Worm (Caenorhabditis elegans) whole organism, L4 larva: ENCODE data around the gene smg-4.

Source experiments
- D1046.2 ChIP-seq: fragments of 200-800 bp; sonication (Bioruptor generic); IDR thresholded peaks from 2 replicates; pipeline ENCODE4 v1.3.6; 2022; ENCODE audit warnings: missing genetic modification characterization, missing compliant biosample characterization
- F10B5.3 ChIP-seq: sonication (generic microtip); optimal IDR thresholded peaks from 2 replicates; lab custom pipeline; 2016; ENCODE audit warnings: mild to moderate bottlenecking, missing genetic modification characterization, missing compliant biosample characterization
- F26F4.8 ChIP-seq: fragments of 200-800 bp; sonication (Bioruptor generic); conservative IDR thresholded peaks from 2 replicates; pipeline ENCODE4 v1.3.6; 2022; ENCODE audit warnings: missing genetic modification characterization, missing compliant biosample characterization
- F49E8.2 ChIP-seq: sonication (generic microtip); optimal IDR thresholded peaks from 2 replicates; lab custom pipeline; 2016; ENCODE audit warnings: missing compliant biosample characterization, mild to moderate bottlenecking, missing genetic modification characterization, borderline replicate concordance
- R02D3.7 ChIP-seq: fragments of 150-350 bp; sonication (generic microtip); optimal IDR thresholded peaks from 3 replicates; lab custom pipeline; 2014; ENCODE audit warnings: missing biosample characterization, missing genetic modification characterization
- Y75B8A.6 ChIP-seq: fragments of 200-800 bp; sonication (Bioruptor generic); IDR thresholded peaks from 2 replicates; pipeline ENCODE4 v1.3.6; 2022; ENCODE audit warnings: missing genetic modification reagents, missing genetic modification characterization, missing compliant biosample characterization
- ZK546.5 ChIP-seq, 2 experiments: sonication (generic microtip); optimal IDR thresholded peaks; 2 replicates each; lab custom pipeline; 2017; ENCODE audit warnings: missing biosample characterization in 2 of 2, missing genetic modification characterization in 2 of 2
- aha-1 ChIP-seq: fragments of 150-350 bp; peaks from one replicate; lab custom pipeline; 2014; ENCODE audit warnings: missing biosample characterization, missing genetic modification characterization
- attf-4 ChIP-seq: sonication (generic microtip); optimal IDR thresholded peaks from 3 replicates; lab custom pipeline; 2017; ENCODE audit warnings: missing biosample characterization, missing genetic modification characterization
- ceh-28 ChIP-seq: fragments of 150-350 bp; optimal IDR thresholded peaks from 2 replicates; lab custom pipeline; 2014; ENCODE audit warnings: missing biosample characterization, missing genetic modification reagents, missing genetic modification characterization
- ceh-32 ChIP-seq: sonication (generic microtip); optimal IDR thresholded peaks from 2 replicates; lab custom pipeline; 2016; ENCODE audit warnings: mild to moderate bottlenecking, missing genetic modification characterization, missing compliant biosample characterization; ENCODE audit not compliant: poor library complexity
- ceh-44 ChIP-seq: fragments of 200-800 bp; sonication (Bioruptor generic); IDR thresholded peaks from 2 replicates; pipeline ENCODE4 v1.3.6; 2022; ENCODE audit warnings: missing genetic modification reagents, missing genetic modification characterization, missing compliant biosample characterization
- cey-2 ChIP-seq: sonication (generic microtip); optimal IDR thresholded peaks from 3 replicates; lab custom pipeline; 2017; ENCODE audit warnings: missing genetic modification characterization, mild to moderate bottlenecking, missing compliant biosample characterization, antibody characterized with exemption, borderline replicate concordance; ENCODE audit not compliant: insufficient read depth
- daf-12 ChIP-seq: fragments of 150-350 bp; optimal IDR thresholded peaks from 2 replicates; lab custom pipeline; 2014; ENCODE audit warnings: missing biosample characterization, missing genetic modification reagents, missing genetic modification characterization
- daf-16 ChIP-seq, 3 experiments: sonication (generic microtip); optimal IDR thresholded peaks; 2 replicates each; lab custom pipeline; 2016 to 2017; ENCODE audit warnings: missing genetic modification characterization in 3 of 3, missing genetic modification reagents in 3 of 3, mild to moderate bottlenecking in 2 of 3, missing compliant biosample characterization in 2 of 3, missing biosample characterization in 1 of 3, moderate library complexity in 1 of 3
- dmd-6 ChIP-seq: fragments of 200-800 bp; sonication (Bioruptor generic); IDR thresholded peaks from 2 replicates; pipeline ENCODE4 v1.3.6; 2022; ENCODE audit warnings: missing genetic modification reagents, missing genetic modification characterization, missing compliant biosample characterization
- dmd-9 ChIP-seq: fragments of 200-800 bp; sonication (Bioruptor generic); IDR thresholded peaks from 2 replicates; pipeline ENCODE4 v1.3.6; 2022; ENCODE audit warnings: missing genetic modification reagents, missing genetic modification characterization, missing compliant biosample characterization
- dve-1 ChIP-seq: sonication (generic microtip); optimal IDR thresholded peaks from 2 replicates; lab custom pipeline; 2017; ENCODE audit warnings: antibody characterized with exemption, mild to moderate bottlenecking, missing genetic modification characterization, missing compliant biosample characterization; ENCODE audit not compliant: insufficient read depth
- fkh-10 ChIP-seq: fragments of 150-350 bp; optimal IDR thresholded peaks from 2 replicates; lab custom pipeline; 2014; ENCODE audit warnings: missing biosample characterization, missing genetic modification reagents, missing genetic modification characterization
- fos-1 ChIP-seq: fragments of 150-350 bp; optimal IDR thresholded peaks from 2 replicates; lab custom pipeline; 2014; ENCODE audit warnings: missing biosample characterization, missing genetic modification characterization
- hif-1 ChIP-seq, 2 experiments: sonication (generic microtip); optimal IDR thresholded peaks; 2 replicates each; lab custom pipeline; 2016 to 2017; ENCODE audit warnings: missing compliant biosample characterization in 2 of 2, missing genetic modification characterization in 2 of 2, missing genetic modification reagents in 2 of 2, missing genotype in 2 of 2, mild to moderate bottlenecking in 1 of 2
- lim-7 ChIP-seq: fragments of 200-800 bp; sonication (Bioruptor generic); IDR thresholded peaks from 2 replicates; pipeline ENCODE4 v1.3.6; 2022; ENCODE audit warnings: missing genetic modification characterization, missing compliant biosample characterization
- lin-1 ChIP-seq: fragments of 200-800 bp; sonication (Bioruptor generic); IDR thresholded peaks from 2 replicates; pipeline ENCODE4 v1.3.6; 2022; ENCODE audit warnings: missing genetic modification reagents, missing genetic modification characterization, missing compliant biosample characterization
- lin-38 ChIP-seq: fragments of 200-800 bp; sonication (Bioruptor generic); IDR thresholded peaks from 2 replicates; pipeline ENCODE4 v1.3.6; 2022; ENCODE audit warnings: missing genetic modification reagents, missing genetic modification characterization, missing compliant biosample characterization
- lsy-2 ChIP-seq, 2 experiments: fragments of 150-350 bp in 1 of 2; sonication (generic microtip) in 1 of 2; optimal IDR thresholded peaks; 2 replicates each; lab custom pipeline; 2014 to 2017; ENCODE audit warnings: missing biosample characterization in 2 of 2, missing genetic modification characterization in 2 of 2
- mdl-1 ChIP-seq, 2 experiments: fragments of 150-350 bp in 1 of 2; sonication (generic microtip) in 1 of 2; optimal IDR thresholded peaks; 2 replicates each; lab custom pipeline; 2014 to 2017; ENCODE audit warnings: missing biosample characterization in 2 of 2, missing genetic modification characterization in 2 of 2
- mep-1 ChIP-seq: fragments of 150-350 bp; sonication (generic microtip); optimal IDR thresholded peaks from 3 replicates; lab custom pipeline; 2014; ENCODE audit warnings: missing biosample characterization, missing genetic modification characterization
- mxl-2 ChIP-seq: fragments of 200-800 bp; sonication (Bioruptor generic); conservative IDR thresholded peaks from 2 replicates; pipeline ENCODE4 v1.3.6; 2022; ENCODE audit warnings: missing genetic modification reagents, missing genetic modification characterization, missing compliant biosample characterization
- nhr-102 ChIP-seq: sonication (generic microtip); optimal IDR thresholded peaks from 2 replicates; lab custom pipeline; 2016; ENCODE audit warnings: mild to moderate bottlenecking, missing genetic modification characterization, moderate library complexity, missing compliant biosample characterization
- nhr-25 ChIP-seq: sonication (generic microtip); optimal IDR thresholded peaks from 2 replicates; lab custom pipeline; 2017; ENCODE audit warnings: missing genetic modification characterization, mild to moderate bottlenecking, missing compliant biosample characterization, antibody characterized with exemption, moderate library complexity, borderline replicate concordance; ENCODE audit not compliant: insufficient read depth
- nhr-41 ChIP-seq: fragments of 200-800 bp; sonication (Bioruptor generic); IDR thresholded peaks from 2 replicates; pipeline ENCODE4 v1.3.6; 2022; ENCODE audit warnings: missing genetic modification reagents, missing genetic modification characterization, missing compliant biosample characterization
- nhr-42 ChIP-seq: fragments of 200-800 bp; sonication (Bioruptor generic); IDR thresholded peaks from 2 replicates; pipeline ENCODE4 v1.3.6; 2022; ENCODE audit warnings: missing genetic modification characterization, missing compliant biosample characterization
- pha-4 ChIP-seq, 2 experiments: fragments of 150-350 bp in 1 of 2; fragments of 200-800 bp in 1 of 2; sonication (Bioruptor generic) in 1 of 2; IDR thresholded peaks in 1 of 2; optimal IDR thresholded peaks in 1 of 2; 2 replicates each; pipeline versions ENCODE4 v1.3.6 to Lab custom; 2014 to 2022; ENCODE audit warnings: missing genetic modification characterization in 2 of 2, missing genetic modification reagents in 2 of 2, missing biosample characterization in 1 of 2, missing compliant biosample characterization in 1 of 2
- pqm-1 ChIP-seq: sonication (generic microtip); optimal IDR thresholded peaks from 2 replicates; lab custom pipeline; 2017; ENCODE audit warnings: missing biosample characterization, missing genetic modification characterization
- rbr-2 ChIP-seq: sonication (generic microtip); optimal IDR thresholded peaks from 2 replicates; lab custom pipeline; 2016; ENCODE audit warnings: missing genotype, missing genetic modification characterization, missing compliant biosample characterization
- sdz-12 ChIP-seq: fragments of 200-800 bp; sonication (Bioruptor generic); optimal IDR thresholded peaks from 2 replicates; lab custom pipeline; 2018; ENCODE audit warnings: mild to moderate bottlenecking, missing genetic modification characterization, missing compliant biosample characterization
- skn-1 ChIP-seq: fragments of 150-350 bp; optimal IDR thresholded peaks from 2 replicates; lab custom pipeline; 2014; ENCODE audit warnings: missing biosample characterization, missing genetic modification characterization
- snpc-4 ChIP-seq: fragments of 150-350 bp; optimal IDR thresholded peaks from 2 replicates; lab custom pipeline; 2014; ENCODE audit warnings: missing biosample characterization, missing genetic modification characterization
- spr-3 ChIP-seq: fragments of 200-800 bp; sonication (Bioruptor generic); optimal IDR thresholded peaks from 2 replicates; lab custom pipeline; 2018; ENCODE audit warnings: mild to moderate bottlenecking, missing genetic modification characterization, missing compliant biosample characterization
- tag-97 ChIP-seq: fragments of 200-800 bp; sonication (Bioruptor generic); IDR thresholded peaks from 2 replicates; pipeline ENCODE4 v1.3.6; 2022; ENCODE audit warnings: missing genetic modification characterization, missing compliant biosample characterization
- zag-1 ChIP-seq: fragments of 150-350 bp; optimal IDR thresholded peaks from 2 replicates; lab custom pipeline; 2014; ENCODE audit warnings: missing biosample characterization, missing genetic modification characterization
- zip-2 ChIP-seq: fragments of 150-350 bp; optimal IDR thresholded peaks from 2 replicates; lab custom pipeline; 2014; ENCODE audit warnings: missing biosample characterization, missing genetic modification characterization
- ztf-11 ChIP-seq: fragments of 150-350 bp; optimal IDR thresholded peaks from 2 replicates; lab custom pipeline; 2014; ENCODE audit warnings: missing biosample characterization, missing genetic modification characterization

Gene smg-4

DNA sequence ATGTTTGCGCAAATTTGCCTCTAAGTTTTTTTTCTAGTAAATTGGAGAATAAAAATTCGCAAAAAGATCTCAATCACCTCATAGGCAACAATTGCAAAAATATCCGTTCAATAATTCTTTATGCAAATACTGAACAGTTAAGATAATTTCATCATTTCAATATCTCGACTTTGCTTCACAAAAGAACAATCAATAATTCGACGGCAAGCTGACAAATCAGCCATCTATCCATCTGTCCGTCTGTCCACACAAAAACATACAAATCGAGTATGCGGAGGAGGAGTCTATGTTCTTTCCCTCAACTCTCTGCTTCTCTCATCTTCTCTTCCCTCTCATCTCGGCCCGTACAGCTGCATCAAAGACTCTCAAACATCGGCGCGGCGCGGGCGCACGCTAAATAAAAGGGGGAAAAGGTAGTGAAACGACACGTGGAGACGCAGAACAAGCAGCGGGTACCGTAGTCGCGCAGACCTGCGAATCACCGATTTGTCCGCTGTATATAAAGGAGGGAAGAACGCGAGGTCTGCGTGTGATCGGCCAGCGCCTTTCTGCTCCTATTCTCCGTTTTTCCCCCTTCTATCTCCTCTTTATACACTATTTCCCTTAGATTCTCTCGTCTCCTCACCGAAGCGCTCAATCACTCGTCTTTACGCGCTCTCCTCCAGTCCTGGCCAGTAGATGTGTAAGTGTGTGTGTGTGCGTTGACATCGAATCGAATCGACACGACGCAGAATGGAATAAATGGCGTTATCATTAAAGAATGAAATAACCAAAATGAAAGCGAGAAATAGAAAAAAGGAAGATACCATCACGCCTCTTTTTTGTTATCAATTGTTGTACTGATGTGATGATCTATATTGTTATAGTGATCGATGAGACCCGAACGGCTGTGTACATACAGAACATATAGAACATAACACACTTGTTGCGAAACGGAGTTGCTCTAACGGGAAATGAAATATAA is 46.5 kb downstream of the smg-4 start (continued):
- TF ChIP-seq zip-2 (tag; lab: Kevin White, UChicago) (no peak), fos-1 (tag; lab: Kevin White, UChicago) (peak; percentile 29), cey-2 (tag; lab: Kevin White, UChicago) (peak; percentile 76), nhr-25 (tag; lab: Kevin White, UChicago) (peak; percentile 95), daf-12 (tag; lab: Kevin White, UChicago) (no peak), dmd-9 (peak; percentile 64; the same call in 1 of the 2 replicates), aha-1 (peak; percentile 100), F49E8.2 (tag; lab: Kevin White, UChicago) (no peak), R02D3.7 (tag; lab: Kevin White, UChicago) (peak; percentile 19), rbr-2 (tag; lab: Kevin White, UChicago) (peak; percentile 97), daf-16 (GFP tag; optimal IDR thresholded peaks at IDR 0.05; lab: Kevin White, UChicago) (peak; percentile 41 to 55), daf-16 (tag; optimal IDR thresholded peaks at IDR 0.05; lab: Kevin White, UChicago) (peak; percentile 83), dmd-6 (GFP tag; lab: Robert Waterston, UW) (peak; percentile 93), Y75B8A.6 (GFP tag; lab: Robert Waterston, UW) (no peak; the same call in 1 of the 2 replicates), skn-1 (tag; lab: Kevin White, UChicago) (no peak), tag-97 (GFP tag; lab: Robert Waterston, UW) (no peak), nhr-102 (peak; percentile 74), mxl-2 (0 out of 2 replicates have a peak, but pooled peaks have one; percentile 61)

DNA sequence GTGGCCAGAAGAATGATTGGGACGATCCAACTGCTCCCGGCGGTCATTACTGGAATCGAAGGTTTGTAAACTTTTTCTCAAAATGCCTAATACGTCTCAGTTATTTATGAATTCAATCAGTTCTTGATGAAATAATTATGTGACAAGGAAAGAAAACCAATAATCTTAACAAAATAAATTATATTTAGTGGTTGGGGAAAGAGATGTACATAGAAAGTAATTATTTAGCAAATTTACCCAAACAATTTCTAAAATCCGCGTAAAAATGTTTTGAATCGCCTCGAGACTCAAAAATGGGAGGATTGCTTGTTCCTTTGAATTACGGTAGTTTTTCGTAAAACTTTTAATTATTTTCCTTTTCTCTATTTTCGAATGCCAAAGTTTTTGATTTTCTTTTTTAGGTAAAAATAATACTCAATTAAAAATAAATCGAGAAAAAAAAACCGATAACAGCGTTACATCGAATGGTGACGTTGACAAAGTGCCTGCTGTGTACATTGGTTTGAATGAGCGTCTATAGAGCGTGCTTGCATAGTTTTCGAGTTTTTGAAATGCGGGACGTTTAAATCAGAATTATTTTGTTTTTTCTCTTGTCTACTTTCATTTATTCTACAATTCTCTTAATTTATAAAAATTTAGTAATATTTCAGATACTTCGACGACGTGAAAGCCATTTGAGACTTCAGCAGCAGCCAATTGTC is 47.9 kb downstream of the smg-4 start, which contains the start of the genes aagr-3 and drap-1:
Gene aagr-3, minus strand, starts transcription at position 51 of the 701 bp plus-strand sequence.
Gene drap-1, plus strand, starts transcription at position 645 of the 701 bp plus-strand sequence.
- peak; percentile 77 for TF ChIP-seq mep-1 (tag; lab: Kevin White, UChicago)
- TF ChIP-seq ceh-32 (tag; lab: Kevin White, UChicago): no peak
- peak in 1 of 2 experiments; percentile 40 for TF ChIP-seq hif-1 (tag; optimal IDR thresholded peaks at IDR 0.05; lab: Kevin White, UChicago)
- TF ChIP-seq fkh-10: peak; percentile 4
- no peak for TF ChIP-seq attf-4
- TF ChIP-seq spr-3 (GFP tag; lab: Kevin White, UChicago): no peak
- no peak for TF ChIP-seq nhr-41 (GFP tag; lab: Robert Waterston, UW)
- no peak for TF ChIP-seq F26F4.8 (GFP tag; lab: Robert Waterston, UW)
- TF ChIP-seq ztf-11: no peak
- no peak for TF ChIP-seq ZK546.5 (tag; optimal IDR thresholded peaks at IDR 0.05; lab: Kevin White, UChicago)
- TF ChIP-seq dmd-9: no peak
- TF ChIP-seq fos-1 (tag; lab: Kevin White, UChicago): no peak
- TF ChIP-seq snpc-4 (tag; lab: Kevin White, UChicago): no peak
- peak; percentile 65 for TF ChIP-seq dve-1 (tag; lab: Kevin White, UChicago)
- TF ChIP-seq D1046.2: no peak
- no peak for TF ChIP-seq Y75B8A.6 (GFP tag; lab: Robert Waterston, UW)
- no peak for TF ChIP-seq ceh-28 (tag; lab: Kevin White, UChicago)
- no peak for TF ChIP-seq mxl-2
- TF ChIP-seq lin-38 (GFP tag; lab: Robert Waterston, UW): peak; percentile 78
- no peak for TF ChIP-seq lin-1
- TF ChIP-seq lsy-2 (tag; optimal IDR thresholded peaks at IDR 0.05; lab: Kevin White, UChicago): peak in 1 of 2 experiments; percentile 89
- no peak for TF ChIP-seq sdz-12
- no peak for TF ChIP-seq ceh-44 (GFP tag; lab: Robert Waterston, UW)
- TF ChIP-seq nhr-25 (tag; lab: Kevin White, UChicago): no peak
- TF ChIP-seq pha-4 (GFP tag; IDR thresholded peaks at IDR 0.05; lab: Robert Waterston, UW): no peak
- peak; percentile 67 for TF ChIP-seq pha-4 (tag; optimal IDR thresholded peaks at IDR 0.05; lab: Kevin White, UChicago)
- no peak for TF ChIP-seq lim-7 (GFP tag; lab: Robert Waterston, UW)
- no peak for TF ChIP-seq nhr-42 (GFP tag; lab: Robert Waterston, UW)
- TF ChIP-seq pqm-1 (tag; lab: Kevin White, UChicago): peak; percentile 27
- TF ChIP-seq skn-1 (tag; lab: Kevin White, UChicago): no peak
- no peak for TF ChIP-seq zag-1
- TF ChIP-seq F10B5.3: no peak
- TF ChIP-seq mdl-1 (tag; optimal IDR thresholded peaks at IDR 0.05; lab: Kevin White, UChicago): peak in 1 of 2 experiments; percentile 33
